Worm (Caenorhabditis elegans) whole organism, young adult: ENCODE measurements around the gene Y79H2A.4.

Experiments
- F22D6.2 ChIP-seq: sonication (generic microtip); optimal IDR thresholded peaks from 2 replicates; lab custom pipeline; 2016; ENCODE audit warnings: mild to moderate bottlenecking, missing genetic modification characterization, missing compliant biosample characterization
- F33H1.4 ChIP-seq: fragments of 200-800 bp; sonication (Bioruptor generic); IDR thresholded peaks from 2 replicates; pipeline ENCODE4 v1.3.6; 2022; ENCODE audit warnings: missing genetic modification reagents, missing genetic modification characterization, missing compliant biosample characterization
- F57C9.4 ChIP-seq: sonication (generic microtip); optimal IDR thresholded peaks from 2 replicates; lab custom pipeline; 2017; ENCODE audit warnings: mild to moderate bottlenecking, missing genetic modification characterization, missing compliant biosample characterization
- Y67H2A.10 ChIP-seq: fragments of 200-800 bp; sonication (Bioruptor generic); conservative IDR thresholded peaks from 2 replicates; pipeline ENCODE4 v1.3.6; 2022; ENCODE audit warnings: missing genetic modification reagents, missing genetic modification characterization, missing compliant biosample characterization
- Y79H2A.3 ChIP-seq: fragments of 200-800 bp; sonication (Bioruptor generic); conservative IDR thresholded peaks from 2 replicates; pipeline ENCODE4 v1.3.6; 2022; ENCODE audit warnings: missing genetic modification reagents, missing genetic modification characterization, missing compliant biosample characterization
- Y95B8A.8 ChIP-seq: fragments of 200-800 bp; sonication (Bioruptor generic); IDR thresholded peaks from 2 replicates; pipeline ENCODE4 v1.3.6; 2022; ENCODE audit warnings: missing genetic modification reagents, missing genetic modification characterization, missing compliant biosample characterization
- aptf-3 ChIP-seq: fragments of 200-800 bp; sonication (Bioruptor generic); IDR thresholded peaks from 2 replicates; pipeline ENCODE4 v1.3.6; 2022; ENCODE audit warnings: missing genetic modification characterization, missing compliant biosample characterization
- atf-7 ChIP-seq: sonication (generic microtip); optimal IDR thresholded peaks from 2 replicates; lab custom pipeline; 2017; ENCODE audit warnings: mild to moderate bottlenecking, missing genetic modification characterization, missing compliant biosample characterization
- attf-5 ChIP-seq: fragments of 200-800 bp; sonication (Bioruptor generic); optimal IDR thresholded peaks from 2 replicates; lab custom pipeline; 2018; ENCODE audit warnings: mild to moderate bottlenecking, missing genetic modification characterization, missing compliant biosample characterization
- bed-2 ChIP-seq: fragments of 200-800 bp; sonication (Bioruptor generic); IDR thresholded peaks from 2 replicates; pipeline ENCODE4 v1.3.6; 2022; ENCODE audit warnings: missing genetic modification reagents, missing genetic modification characterization, missing compliant biosample characterization
- ceh-100 ChIP-seq: fragments of 200-800 bp; sonication (Bioruptor generic); IDR thresholded peaks from 2 replicates; pipeline ENCODE4 v1.3.6; 2022; ENCODE audit warnings: missing genetic modification reagents, missing genetic modification characterization, missing compliant biosample characterization
- ceh-27 ChIP-seq: fragments of 200-800 bp; sonication (Bioruptor generic); optimal IDR thresholded peaks from 2 replicates; lab custom pipeline; 2018; ENCODE audit warnings: mild to moderate bottlenecking, missing genetic modification characterization, moderate library complexity, missing compliant biosample characterization
- ceh-58 ChIP-seq: fragments of 200-800 bp; sonication (Bioruptor generic); IDR thresholded peaks from 2 replicates; pipeline ENCODE4 v1.3.6; 2022; ENCODE audit warnings: missing genetic modification characterization, missing compliant biosample characterization
- ceh-79 ChIP-seq: sonication (generic microtip); optimal IDR thresholded peaks from 2 replicates; lab custom pipeline; 2017; ENCODE audit warnings: mild to moderate bottlenecking, missing genetic modification characterization, missing compliant biosample characterization
- die-1 ChIP-seq: sonication (generic microtip); optimal IDR thresholded peaks from 2 replicates; lab custom pipeline; 2016; ENCODE audit warnings: missing genotype, mild to moderate bottlenecking, missing genetic modification characterization, missing compliant biosample characterization
- dpff-1 ChIP-seq: sonication (generic microtip); optimal IDR thresholded peaks from 2 replicates; lab custom pipeline; 2017; ENCODE audit warnings: mild to moderate bottlenecking, missing genetic modification characterization, missing compliant biosample characterization
- dpl-1 ChIP-seq: fragments of 150-350 bp; optimal IDR thresholded peaks from 2 replicates; lab custom pipeline; 2014; ENCODE audit warnings: missing biosample characterization, missing genetic modification reagents, missing genetic modification characterization
- egl-18 ChIP-seq: fragments of 200-800 bp; sonication (Bioruptor generic); IDR thresholded peaks from 2 replicates; pipeline ENCODE4 v1.3.6; 2022; ENCODE audit warnings: missing genetic modification reagents, missing genetic modification characterization, missing compliant biosample characterization
- ets-4 ChIP-seq: fragments of 200-800 bp; sonication (Bioruptor generic); optimal IDR thresholded peaks from 2 replicates; lab custom pipeline; 2018; ENCODE audit warnings: mild to moderate bottlenecking, missing genetic modification characterization, missing compliant biosample characterization
- gei-17 ChIP-seq: fragments of 200-800 bp; sonication (Bioruptor generic); optimal IDR thresholded peaks from 2 replicates; lab custom pipeline; 2018; ENCODE audit warnings: mild to moderate bottlenecking, missing genetic modification characterization, missing compliant biosample characterization
- hmg-1.2 ChIP-seq: fragments of 200-800 bp; sonication (Bioruptor generic); IDR thresholded peaks from 2 replicates; pipeline ENCODE4 v1.3.6; 2022; ENCODE audit warnings: missing genetic modification reagents, missing genetic modification characterization, missing compliant biosample characterization
- hrde-1 ChIP-seq: sonication (generic microtip); optimal IDR thresholded peaks from 2 replicates; lab custom pipeline; 2016; ENCODE audit warnings: missing genetic modification characterization, mild to moderate bottlenecking, missing compliant biosample characterization, moderate library complexity, missing genotype, missing genetic modification reagents, borderline replicate concordance
- madf-10 ChIP-seq: sonication (generic microtip); optimal IDR thresholded peaks from 2 replicates; lab custom pipeline; 2016; ENCODE audit warnings: mild to moderate bottlenecking, missing genetic modification characterization, missing compliant biosample characterization
- madf-8 ChIP-seq: fragments of 200-800 bp; sonication (Bioruptor generic); conservative IDR thresholded peaks from 2 replicates; pipeline ENCODE4 v1.3.6; 2022; ENCODE audit warnings: missing genetic modification reagents, missing genetic modification characterization, missing compliant biosample characterization
- mcd-1 ChIP-seq: fragments of 200-800 bp; sonication (Bioruptor generic); IDR thresholded peaks from 2 replicates; pipeline ENCODE4 v1.3.6; 2022; ENCODE audit warnings: missing genetic modification reagents, missing genetic modification characterization, missing compliant biosample characterization
- rec-8 ChIP-seq, 2 experiments: sonication (generic microtip); optimal IDR thresholded peaks; 2 replicates each; lab custom pipeline; 2016; ENCODE audit warnings: mild to moderate bottlenecking in 2 of 2, missing genetic modification characterization in 2 of 2, missing genetic modification reagents in 2 of 2, missing genotype in 2 of 2, missing biosample characterization in 1 of 2, missing compliant biosample characterization in 1 of 2, moderate library complexity in 1 of 2
- repo-1 ChIP-seq: sonication (generic microtip); optimal IDR thresholded peaks from 2 replicates; lab custom pipeline; 2017; ENCODE audit warnings: mild to moderate bottlenecking, missing genetic modification characterization, missing compliant biosample characterization
- sea-2 ChIP-seq: fragments of 200-800 bp; sonication (Bioruptor generic); IDR thresholded peaks from 2 replicates; pipeline ENCODE4 v1.3.6; 2022; ENCODE audit warnings: missing genetic modification characterization, missing compliant biosample characterization
- tbx-9 ChIP-seq: sonication (generic microtip); optimal IDR thresholded peaks from 2 replicates; lab custom pipeline; 2016; ENCODE audit warnings: borderline replicate concordance, missing genetic modification characterization, inconsistent platforms, missing compliant biosample characterization
- tlf-1 ChIP-seq: fragments of 200-800 bp; sonication (Bioruptor generic); optimal IDR thresholded peaks from 2 replicates; lab custom pipeline; 2018; ENCODE audit warnings: mild to moderate bottlenecking, missing genetic modification characterization, missing compliant biosample characterization
- unc-130 ChIP-seq: sonication (generic microtip); optimal IDR thresholded peaks from 2 replicates; lab custom pipeline; 2016; ENCODE audit warnings: missing genetic modification reagents, missing genetic modification characterization, missing compliant biosample characterization
- zim-3 ChIP-seq: sonication (generic microtip); optimal IDR thresholded peaks from 2 replicates; lab custom pipeline; 2017; ENCODE audit warnings: mild to moderate bottlenecking, missing genetic modification characterization, moderate library complexity, missing compliant biosample characterization

Gene Y79H2A.4

ce11 chrIII:12009764-12010163, 31.3 kb upstream of the Y79H2A.4 start:
- no peak for TF ChIP-seq F22D6.2 (tag; lab: Kevin White, UChicago)
- TF ChIP-seq attf-5 (GFP tag; lab: Kevin White, UChicago): no peak
- TF ChIP-seq ceh-79 (tag; lab: Kevin White, UChicago): no peak
- no peak for TF ChIP-seq F57C9.4
- no peak for TF ChIP-seq ceh-58 (GFP tag; lab: Robert Waterston, UW)
- TF ChIP-seq mcd-1 (GFP tag; lab: Robert Waterston, UW): no peak
- TF ChIP-seq unc-130 (GFP tag; lab: Kevin White, UChicago): no peak
- TF ChIP-seq zim-3 (tag; lab: Kevin White, UChicago): no peak
- no peak for TF ChIP-seq gei-17 (GFP tag; lab: Kevin White, UChicago)
- TF ChIP-seq tlf-1 (GFP tag; lab: Kevin White, UChicago): no peak
- no peak for TF ChIP-seq F33H1.4
- no peak for TF ChIP-seq repo-1

ce11 chrIII:12013054-12013453, 28.0 kb upstream of the Y79H2A.4 start:
- TF ChIP-seq ceh-27 (GFP tag; lab: Kevin White, UChicago) (peak; percentile 39), egl-18 (GFP tag; lab: Robert Waterston, UW) (no peak), hmg-1.2 (peak; percentile 84)

- TF ChIP-seq sea-2 (GFP tag; lab: Robert Waterston, UW) (no peak), dpl-1 (GFP tag; lab: Kevin White, UChicago) (no peak), dpff-1 (tag; lab: Kevin White, UChicago) (no peak), ets-4 (GFP tag; lab: Kevin White, UChicago) (no peak), die-1 (tag; lab: Kevin White, UChicago) (no peak), Y67H2A.10 (no peak)
- TF ChIP-seq, all 124 proteins: peak for 0
These were observed 27.4 kb upstream of the Y79H2A.4 start for ce11 chrIII:12013718-12014117.

- TF ChIP-seq Y95B8A.8: no peak
- TF ChIP-seq bed-2 (GFP tag; lab: Robert Waterston, UW): no peak
- TF ChIP-seq hmg-1.2: no peak
- TF ChIP-seq rec-8 (tag; optimal IDR thresholded peaks at IDR 0.05; lab: Kevin White, UChicago): no peak
- TF ChIP-seq aptf-3 (GFP tag; lab: Robert Waterston, UW): no peak
- no peak for TF ChIP-seq atf-7
- no peak for TF ChIP-seq hrde-1 (tag; lab: Kevin White, UChicago)
- TF ChIP-seq Y79H2A.3 (GFP tag; lab: Robert Waterston, UW): no peak
- no peak for TF ChIP-seq madf-10 (tag; lab: Kevin White, UChicago)
- TF ChIP-seq tbx-9 (tag; lab: Kevin White, UChicago): no peak
- TF ChIP-seq madf-8 (GFP tag; lab: Robert Waterston, UW): no peak
These were observed 26.6 kb upstream of the Y79H2A.4 start for ce11 chrIII:12014503-12014902.

ce11 chrIII:12015183-12015582, 25.9 kb upstream of the Y79H2A.4 start:
- no peak for TF ChIP-seq attf-5 (GFP tag; lab: Kevin White, UChicago)
- TF ChIP-seq ceh-100 (GFP tag; lab: Robert Waterston, UW): no peak
- no peak for TF ChIP-seq Y67H2A.10
